Fruit fly (Drosophila melanogaster): Measurements from ENCODE around the gene mew.

Gene mew

dm6 chrX:13211357-13212137 lies 46.7 kb downstream of the mew start, which contains the start of gene sno (continued):
- TF ChIP-seq slou (GFP tag; optimal IDR thresholded peaks at IDR 0.05), result no peak
- TF ChIP-seq zen (tag; optimal IDR thresholded peaks at IDR 0.05), result no peak
- TF ChIP-seq CG11247 (GFP tag; IDR thresholded peaks at IDR 0.05), result no peak
- TF ChIP-seq CG13287 (GFP tag; IDR thresholded peaks at IDR 0.05; ENCODE audit: partially characterized antibody), result peak; percentile 79
- no peak for TF ChIP-seq ase (GFP tag; IDR thresholded peaks at IDR 0.05)
- TF ChIP-seq kah (GFP tag; optimal IDR thresholded peaks at IDR 0.05), result no peak
- no peak for TF ChIP-seq CG11456 (GFP tag; IDR thresholded peaks at IDR 0.05)
- no peak for TF ChIP-seq CG6272 (GFP tag; IDR thresholded peaks at IDR 0.05)
- TF ChIP-seq Hey (tag; optimal IDR thresholded peaks at IDR 0.05), result no peak
- no peak for TF ChIP-seq CG4424 (GFP tag; optimal IDR thresholded peaks at IDR 0.05)
- TF ChIP-seq gcm (GFP tag; optimal IDR thresholded peaks at IDR 0.05), result no peak
- TF ChIP-seq pan (optimal IDR thresholded peaks at IDR 0.05), result no peak
- TF ChIP-seq pan (GFP tag; optimal IDR thresholded peaks at IDR 0.05 in 1 of 2, IDR thresholded peaks at IDR 0.05 in 1 of 2), result no peak
- TF ChIP-seq CG1602 (GFP tag; optimal IDR thresholded peaks at IDR 0.05), result no peak
- no peak for TF ChIP-seq Oli (tag; optimal IDR thresholded peaks at IDR 0.05)
- no peak for TF ChIP-seq CG10267 (tag; optimal IDR thresholded peaks at IDR 0.05)
- TF ChIP-seq cato (GFP tag; optimal IDR thresholded peaks at IDR 0.05; ENCODE audit: borderline replicate concordance), result no peak
- TF ChIP-seq CG6689 (GFP tag; IDR thresholded peaks at IDR 0.05), result no peak
- no peak for TF ChIP-seq az2 (GFP tag; optimal IDR thresholded peaks at IDR 0.05)
- TF ChIP-seq CG5180 (GFP tag; optimal IDR thresholded peaks at IDR 0.05), result no peak
- no peak for TF ChIP-seq mam (GFP tag; optimal IDR thresholded peaks at IDR 0.05)
- peak; percentile 96 for TF ChIP-seq CG4360 (GFP tag; IDR thresholded peaks at IDR 0.05)
- TF ChIP-seq BEAF-32 (GFP tag; optimal IDR thresholded peaks at IDR 0.05), result peak; percentile 78
- no peak for TF ChIP-seq CG5953 (GFP tag; IDR thresholded peaks at IDR 0.05)
- peak; percentile 85 for TF ChIP-seq chinmo (GFP tag; IDR thresholded peaks at IDR 0.05; ENCODE audit: partially characterized antibody)
- no peak for TF ChIP-seq Sox102F (GFP tag; optimal IDR thresholded peaks at IDR 0.05)
- TF ChIP-seq jing (GFP tag; optimal IDR thresholded peaks at IDR 0.05), result no peak
- TF ChIP-seq trem (tag; optimal IDR thresholded peaks at IDR 0.05), result peak; percentile 22
- TF ChIP-seq YL-1 (GFP tag; optimal IDR thresholded peaks at IDR 0.05), result no peak
- no peak for TF ChIP-seq CG18619 (GFP tag; optimal IDR thresholded peaks at IDR 0.05)
- TF ChIP-seq sug (tag; optimal IDR thresholded peaks at IDR 0.05), result no peak
- TF ChIP-seq Myb (GFP tag; optimal IDR thresholded peaks at IDR 0.05), result no peak
- TF ChIP-seq Mrtf (GFP tag; IDR thresholded peaks at IDR 0.05), result no peak
- no peak for TF ChIP-seq jigr1 (GFP tag; IDR thresholded peaks at IDR 0.05)
- TF ChIP-seq Ssrp (tag; optimal IDR thresholded peaks at IDR 0.05), result no peak
- no peak for TF ChIP-seq CG31224 (GFP tag; IDR thresholded peaks at IDR 0.05)
- TF ChIP-seq CTCF (GFP tag; optimal IDR thresholded peaks at IDR 0.05), result no peak
- TF ChIP-seq tgo (GFP tag; IDR thresholded peaks at IDR 0.05), result no peak
- no peak for TF ChIP-seq ab (GFP tag; optimal IDR thresholded peaks at IDR 0.05)
- no peak for TF ChIP-seq CG6254 (GFP tag; optimal IDR thresholded peaks at IDR 0.05)
- TF ChIP-seq Fer3 (tag; optimal IDR thresholded peaks at IDR 0.05), result no peak
- no peak for TF ChIP-seq Dbx (GFP tag; IDR thresholded peaks at IDR 0.05)
- TF ChIP-seq ewg (GFP tag; optimal IDR thresholded peaks at IDR 0.05), result peak; percentile 10
- TF ChIP-seq zf30C (GFP tag; optimal IDR thresholded peaks at IDR 0.05), result no peak
- TF ChIP-seq Antp (GFP tag; optimal IDR thresholded peaks at IDR 0.05), result no peak
- no peak for TF ChIP-seq NK7.1 (GFP tag; optimal IDR thresholded peaks at IDR 0.05)
- TF ChIP-seq CG9876 (GFP tag; optimal IDR thresholded peaks at IDR 0.05), result no peak
- TF ChIP-seq CG32532 (GFP tag; IDR thresholded peaks at IDR 0.05), result peak; percentile 25; the same call in 1 of the 2 replicates
- TF ChIP-seq HLH4C (GFP tag; IDR thresholded peaks at IDR 0.05; ENCODE audit: partially characterized antibody), result peak; percentile 82
- no peak for TF ChIP-seq Lpt (GFP tag; optimal IDR thresholded peaks at IDR 0.05)
- peak in 1 of 2 experiments; percentile 92 for TF ChIP-seq Pdp1 (GFP tag; optimal IDR thresholded peaks at IDR 0.05)
